Worm (Caenorhabditis elegans): ENCODE measurements around the gene Y17G7B.22.

Gene Y17G7B.22

ce11 chrII:12051601-12052000 is 16.2 kb upstream of the Y17G7B.22 start (continued):
- TF ChIP-seq duxl-1 (tag; optimal IDR thresholded peaks at IDR 0.05; ENCODE audit: poor library complexity) = no peak
- TF ChIP-seq D1046.2 (GFP tag; IDR thresholded peaks at IDR 0.05) = no peak
- TF ChIP-seq ama-1 (optimal IDR thresholded peaks at IDR 0.05) = no peak
- no peak for TF ChIP-seq T20F7.1 (GFP tag; optimal IDR thresholded peaks at IDR 0.05)
- no peak for TF ChIP-seq spr-3 (GFP tag; optimal IDR thresholded peaks at IDR 0.05)
- no peak for TF ChIP-seq dmd-9 (GFP tag; IDR thresholded peaks at IDR 0.05)
- TF ChIP-seq nhr-42 (GFP tag; IDR thresholded peaks at IDR 0.05) = no peak
- TF ChIP-seq daf-12 (tag; optimal IDR thresholded peaks at IDR 0.05) = no peak
- peak; percentile 14 for TF ChIP-seq mep-1 (tag; optimal IDR thresholded peaks at IDR 0.05)
- no peak for TF ChIP-seq ztf-11 (tag; optimal IDR thresholded peaks at IDR 0.05)
- TF ChIP-seq sdz-12 (GFP tag; optimal IDR thresholded peaks at IDR 0.05) = no peak
- TF ChIP-seq unc-130 (GFP tag; optimal IDR thresholded peaks at IDR 0.05) = no peak
- TF ChIP-seq ceh-32 (tag; optimal IDR thresholded peaks at IDR 0.05; ENCODE audit: poor library complexity) = no peak

DNA sequence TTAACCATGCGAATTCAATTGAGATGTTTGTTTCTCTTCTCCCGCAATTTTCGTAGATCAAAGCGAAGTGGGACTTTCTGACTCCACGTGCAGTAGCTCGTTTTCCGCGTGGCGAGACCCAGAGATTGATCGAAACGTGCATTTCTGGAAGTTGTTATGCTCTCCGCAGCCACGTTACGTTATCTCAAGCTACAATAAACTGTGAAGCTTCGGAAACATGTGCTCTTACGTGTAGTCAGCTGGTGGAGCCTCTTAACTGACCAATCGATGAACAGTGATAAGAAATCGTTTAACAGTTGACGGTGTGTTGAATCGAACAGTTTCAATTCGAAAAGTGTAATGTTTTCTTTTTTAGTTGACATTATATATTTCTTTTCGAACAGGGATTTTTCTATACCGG is 15.7 kb upstream of the Y17G7B.22 start:
- TF ChIP-seq F10B5.3 (tag; optimal IDR thresholded peaks at IDR 0.05) = no peak
- TF ChIP-seq aha-1 (tag) = peak; percentile 97
- TF ChIP-seq nhr-28 (tag; optimal IDR thresholded peaks at IDR 0.05) = peak; percentile 74
- no peak for TF ChIP-seq fkh-10 (GFP tag; optimal IDR thresholded peaks at IDR 0.05)
- no peak for TF ChIP-seq nhr-41 (GFP tag; IDR thresholded peaks at IDR 0.05)
- no peak for TF ChIP-seq vab-7 (GFP tag; IDR thresholded peaks at IDR 0.05)
- no peak for TF ChIP-seq madf-9 (GFP tag; conservative IDR thresholded peaks at IDR 0.05)
- no peak for TF ChIP-seq unc-39 (tag; optimal IDR thresholded peaks at IDR 0.05)
- TF ChIP-seq mes-2 (tag; optimal IDR thresholded peaks at IDR 0.05; ENCODE audit: poor library complexity, severe bottlenecking) = peak; percentile 27
- no peak for TF ChIP-seq ama-1 (optimal IDR thresholded peaks at IDR 0.05)
- no peak for TF ChIP-seq spr-3 (GFP tag; optimal IDR thresholded peaks at IDR 0.05)
- TF ChIP-seq set-16 (GFP tag; IDR thresholded peaks at IDR 0.05) = no peak
- TF ChIP-seq pqm-1 (tag; optimal IDR thresholded peaks at IDR 0.05) = peak; percentile 12
- no peak for TF ChIP-seq daf-16 (GFP tag; optimal IDR thresholded peaks at IDR 0.05)
- peak; percentile 82 for TF ChIP-seq daf-16 (tag; optimal IDR thresholded peaks at IDR 0.05)
- peak in 1 of 2 experiments; percentile 25 for TF ChIP-seq lsy-2 (tag; optimal IDR thresholded peaks at IDR 0.05)
- TF ChIP-seq lin-38 (GFP tag; IDR thresholded peaks at IDR 0.05) = no peak
- no peak for TF ChIP-seq zag-1 (tag; optimal IDR thresholded peaks at IDR 0.05)
- no peak for TF ChIP-seq sdz-12 (GFP tag; optimal IDR thresholded peaks at IDR 0.05)
- TF ChIP-seq pha-4 (GFP tag; IDR thresholded peaks at IDR 0.05) = 0 out of 2 replicates have a peak, but pooled peaks have one; percentile 5
- no peak for TF ChIP-seq pha-4 (tag; optimal IDR thresholded peaks at IDR 0.05)
- TF ChIP-seq lin-15B (tag; optimal IDR thresholded peaks at IDR 0.05) = no peak
- no peak for TF ChIP-seq nhr-42 (GFP tag; IDR thresholded peaks at IDR 0.05)
- no peak for TF ChIP-seq saeg-2 (GFP tag; IDR thresholded peaks at IDR 0.05)
- TF ChIP-seq nhr-77 (tag; optimal IDR thresholded peaks at IDR 0.05) = peak; percentile 33
- no peak for TF ChIP-seq nhr-11 (tag; optimal IDR thresholded peaks at IDR 0.05)
- no peak for TF ChIP-seq Y5F2A.4 (GFP tag; optimal IDR thresholded peaks at IDR 0.05)
- no peak for TF ChIP-seq ZK337.2 (GFP tag; IDR thresholded peaks at IDR 0.05)
- TF ChIP-seq egl-27 (tag; optimal IDR thresholded peaks at IDR 0.05) = no peak
- TF ChIP-seq mdt-29 (GFP tag; IDR thresholded peaks at IDR 0.05) = peak; percentile 57; the same call in 1 of the 2 replicates
- TF ChIP-seq rbr-2 (tag; optimal IDR thresholded peaks at IDR 0.05) = no peak
- TF ChIP-seq F49E8.2 (tag; optimal IDR thresholded peaks at IDR 0.05; ENCODE audit: borderline replicate concordance) = no peak
- no peak for TF ChIP-seq lin-13 (GFP tag; optimal IDR thresholded peaks at IDR 0.05)
- TF ChIP-seq zfp-2 (tag; optimal IDR thresholded peaks at IDR 0.05) = no peak
- TF ChIP-seq lin-39 (tag; optimal IDR thresholded peaks at IDR 0.05) = no peak
- TF ChIP-seq ZK546.5 (tag; optimal IDR thresholded peaks at IDR 0.05) = no peak
- no peak for TF ChIP-seq nhr-111 (GFP tag; optimal IDR thresholded peaks at IDR 0.05)
- TF ChIP-seq ztf-7 (tag; optimal IDR thresholded peaks at IDR 0.05) = no peak
- TF ChIP-seq arid-1 (GFP tag; conservative IDR thresholded peaks at IDR 0.05) = no peak
- no peak for TF ChIP-seq madf-5 (GFP tag; IDR thresholded peaks at IDR 0.05)
- TF ChIP-seq Y48G9A.11 (GFP tag; IDR thresholded peaks at IDR 0.05) = no peak
- peak; percentile 64 for TF ChIP-seq hlh-30 (tag; optimal IDR thresholded peaks at IDR 0.05; ENCODE audit: insufficient read depth)
- no peak for TF ChIP-seq duxl-1 (tag; optimal IDR thresholded peaks at IDR 0.05; ENCODE audit: poor library complexity)

Data from whole organism, L4 larva.